Worm (Caenorhabditis elegans): Measurements from ENCODE around the gene slc-17.5.

The slc-17.5 gene

DNA sequence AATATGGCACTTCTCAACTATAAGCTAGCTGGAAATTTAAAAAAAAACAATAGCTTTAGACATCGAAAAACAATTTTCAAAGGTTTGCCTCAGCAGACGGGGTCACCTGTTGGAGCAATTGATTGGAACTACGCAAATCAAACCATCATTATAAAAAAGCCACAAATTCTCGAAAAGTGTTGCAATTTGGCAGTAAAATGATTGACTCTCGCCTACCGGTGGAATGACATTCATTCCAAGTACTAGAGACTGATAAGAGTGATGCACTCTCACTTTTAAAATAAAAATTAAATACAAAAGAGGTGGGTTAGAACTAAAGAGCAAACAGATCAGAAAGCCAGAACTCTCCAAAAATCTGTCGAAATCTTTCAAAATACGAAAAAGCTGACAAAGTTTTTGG lies 755 bp upstream of the slc-17.5 start:
- no peak for TF ChIP-seq mab-5 (tag; optimal IDR thresholded peaks at IDR 0.05)
- TF ChIP-seq elt-1 (tag; optimal IDR thresholded peaks at IDR 0.05; ENCODE audit: borderline replicate concordance, insufficient read depth): no peak
- no peak for TF ChIP-seq flh-1 (GFP tag; optimal IDR thresholded peaks at IDR 0.05)
- no peak for TF ChIP-seq nhr-12 (tag; optimal IDR thresholded peaks at IDR 0.05)
- no peak for TF ChIP-seq M03D4.4 (tag; optimal IDR thresholded peaks at IDR 0.05)
- no peak for TF ChIP-seq nhr-28 (tag; optimal IDR thresholded peaks at IDR 0.05)
- no peak for TF ChIP-seq cnd-1 (tag; optimal IDR thresholded peaks at IDR 0.05)
- TF ChIP-seq hlh-1 (tag; optimal IDR thresholded peaks at IDR 0.05): no peak
- TF ChIP-seq snpc-4 (tag; optimal IDR thresholded peaks at IDR 0.05): no peak
- no peak for TF ChIP-seq nhr-76 (tag; optimal IDR thresholded peaks at IDR 0.05)
- TF ChIP-seq sptf-1 (tag; optimal IDR thresholded peaks at IDR 0.05): no peak
- TF ChIP-seq drap-1 (GFP tag; optimal IDR thresholded peaks at IDR 0.05): no peak
- no peak for TF ChIP-seq lsy-2 (tag; optimal IDR thresholded peaks at IDR 0.05)
- TF ChIP-seq ces-1 (GFP tag; optimal IDR thresholded peaks at IDR 0.05): no peak
- TF ChIP-seq nhr-2 (tag; optimal IDR thresholded peaks at IDR 0.05): no peak

DNA sequence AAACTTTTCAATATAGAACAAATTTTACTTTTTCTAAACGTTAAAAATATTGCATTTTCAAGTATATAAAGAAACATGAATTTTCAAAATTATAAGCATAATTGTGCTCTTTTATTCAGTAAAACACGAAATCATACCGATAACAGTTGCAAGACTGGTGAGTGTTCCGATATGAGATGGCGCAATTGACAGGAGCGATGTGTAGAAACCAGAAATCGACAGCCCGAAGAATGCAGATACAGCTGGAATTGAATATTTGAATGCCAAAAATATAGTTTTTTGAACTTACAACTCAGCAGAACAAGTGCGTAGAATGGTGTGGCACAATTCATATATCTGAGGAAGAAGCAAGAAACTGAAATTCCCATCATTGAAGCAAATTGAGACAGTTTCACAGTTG lies 1.8 kb downstream of the slc-17.5 start:
- TF ChIP-seq lin-32 (GFP tag; optimal IDR thresholded peaks at IDR 0.05) (no peak), mab-5 (tag; optimal IDR thresholded peaks at IDR 0.05) (no peak), nhr-12 (tag; optimal IDR thresholded peaks at IDR 0.05) (no peak), nhr-237 (tag; optimal IDR thresholded peaks at IDR 0.05) (no peak), M03D4.4 (tag; optimal IDR thresholded peaks at IDR 0.05) (no peak), cnd-1 (tag; optimal IDR thresholded peaks at IDR 0.05) (no peak), mep-1 (tag; optimal IDR thresholded peaks at IDR 0.05) (no peak), mls-2 (tag; optimal IDR thresholded peaks at IDR 0.05) (no peak), ceh-43 (GFP tag; optimal IDR thresholded peaks at IDR 0.05) (no peak), ztf-11 (tag; optimal IDR thresholded peaks at IDR 0.05) (no peak), lin-13 (tag; optimal IDR thresholded peaks at IDR 0.05) (no peak)

DNA sequence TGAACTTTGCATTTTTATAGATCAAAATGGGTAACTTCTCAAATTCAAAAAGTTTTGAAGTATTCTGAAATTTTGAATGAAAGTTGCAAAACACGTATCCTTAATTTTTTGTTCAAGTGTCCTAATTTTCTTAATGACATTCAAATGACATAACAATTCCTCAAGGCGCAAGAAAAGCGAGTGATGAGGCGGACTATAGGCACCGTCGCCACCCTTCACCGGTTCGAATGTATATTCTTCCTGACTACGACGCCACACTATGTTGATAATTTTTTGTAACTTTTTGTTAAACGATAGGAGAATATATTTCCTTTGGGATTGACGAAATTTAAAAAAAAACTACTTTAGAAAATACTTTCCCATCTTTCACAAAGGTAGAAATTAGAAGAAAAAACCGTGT lies 3.1 kb downstream of the slc-17.5 start:
- no peak for TF ChIP-seq snpc-4 (tag; optimal IDR thresholded peaks at IDR 0.05)
- no peak for TF ChIP-seq nhr-76 (tag; optimal IDR thresholded peaks at IDR 0.05)
- no peak for TF ChIP-seq sptf-1 (tag; optimal IDR thresholded peaks at IDR 0.05)
- TF ChIP-seq bed-3 (GFP tag; optimal IDR thresholded peaks at IDR 0.05): no peak
- no peak for TF ChIP-seq sem-2 (GFP tag; optimal IDR thresholded peaks at IDR 0.05)
- no peak for TF ChIP-seq zip-8 (tag; optimal IDR thresholded peaks at IDR 0.05)
- TF ChIP-seq nhr-2 (tag; optimal IDR thresholded peaks at IDR 0.05): no peak
- no peak for TF ChIP-seq blmp-1 (tag; optimal IDR thresholded peaks at IDR 0.05)
- TF ChIP-seq unc-39 (tag; optimal IDR thresholded peaks at IDR 0.05): no peak
- TF ChIP-seq ztf-11 (tag; optimal IDR thresholded peaks at IDR 0.05): no peak
- no peak for TF ChIP-seq M03D4.4 (tag; optimal IDR thresholded peaks at IDR 0.05)

DNA sequence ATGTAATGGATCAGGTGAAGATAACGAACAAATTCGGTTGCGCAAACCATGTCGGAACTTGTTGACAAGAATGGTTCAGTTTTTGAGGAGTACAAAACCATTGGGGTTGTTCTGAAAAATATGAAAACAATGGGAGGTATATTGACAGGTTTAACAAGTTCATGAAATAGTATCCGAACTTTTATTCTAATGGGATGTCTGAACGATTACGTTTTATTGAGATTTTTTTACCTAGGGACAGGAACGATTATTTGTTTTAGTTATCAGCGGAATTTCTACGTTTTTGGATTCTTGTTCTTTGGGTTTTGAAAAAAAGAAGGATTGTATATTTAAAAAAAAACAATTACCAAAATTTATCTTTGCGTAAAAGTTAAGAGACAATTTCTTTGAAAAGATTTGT lies 3.9 kb downstream of the slc-17.5 start, which contains the start of gene str-135:
TSS of gene str-135 (minus strand) at position 101 of the 400 bp plus-strand sequence.
- no peak for TF ChIP-seq ztf-11 (tag; optimal IDR thresholded peaks at IDR 0.05)
- TF ChIP-seq ceh-83 (GFP tag; optimal IDR thresholded peaks at IDR 0.05): no peak
- TF ChIP-seq mep-1 (tag; optimal IDR thresholded peaks at IDR 0.05): no peak
- no peak for TF ChIP-seq flh-1 (GFP tag; optimal IDR thresholded peaks at IDR 0.05)
- no peak for TF ChIP-seq elt-3 (tag; optimal IDR thresholded peaks at IDR 0.05)
- no peak for TF ChIP-seq hlh-1 (tag; optimal IDR thresholded peaks at IDR 0.05)
- TF ChIP-seq blmp-1 (tag; optimal IDR thresholded peaks at IDR 0.05): no peak
- TF ChIP-seq elt-1 (tag; optimal IDR thresholded peaks at IDR 0.05; ENCODE audit: borderline replicate concordance, insufficient read depth): no peak
- TF ChIP-seq tbx-8 (GFP tag; optimal IDR thresholded peaks at IDR 0.05): no peak
- no peak for TF ChIP-seq nhr-76 (tag; optimal IDR thresholded peaks at IDR 0.05)
- no peak for TF ChIP-seq pha-4 (tag; optimal IDR thresholded peaks at IDR 0.05)
- TF ChIP-seq ham-2 (GFP tag; optimal IDR thresholded peaks at IDR 0.05): no peak

DNA sequence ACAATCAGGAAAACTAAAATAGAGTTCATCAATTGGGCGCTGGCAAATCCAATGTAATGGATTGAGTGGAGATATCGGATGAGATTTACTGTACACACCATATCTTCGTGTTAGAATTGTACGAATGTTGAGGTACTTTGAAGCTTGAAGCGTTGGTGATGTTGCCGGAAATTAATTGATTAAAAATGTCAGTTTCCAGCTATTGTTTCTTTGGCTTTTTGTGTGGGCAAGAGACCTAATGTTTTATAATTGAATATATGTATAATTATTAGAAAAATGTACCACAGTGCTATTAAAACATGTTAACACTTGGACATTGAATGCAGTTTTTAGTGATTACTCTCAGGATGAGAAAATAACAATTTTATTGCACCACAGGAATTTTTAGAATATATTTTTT lies 5.9 kb downstream of the slc-17.5 start, which contains the start of gene str-136:
TSS of gene str-136 (minus strand) at position 101 of the 400 bp plus-strand sequence.
- TF ChIP-seq M03D4.4 (tag; optimal IDR thresholded peaks at IDR 0.05) (no peak), unc-62 (GFP tag; optimal IDR thresholded peaks at IDR 0.05) (no peak), mep-1 (tag; optimal IDR thresholded peaks at IDR 0.05) (no peak), bed-3 (GFP tag; optimal IDR thresholded peaks at IDR 0.05) (no peak), snpc-4 (tag; optimal IDR thresholded peaks at IDR 0.05) (no peak), elt-1 (tag; optimal IDR thresholded peaks at IDR 0.05; ENCODE audit: borderline replicate concordance, insufficient read depth) (no peak), nhr-76 (tag; optimal IDR thresholded peaks at IDR 0.05) (no peak), nhr-28 (tag; optimal IDR thresholded peaks at IDR 0.05) (no peak), ceh-83 (GFP tag; optimal IDR thresholded peaks at IDR 0.05) (no peak), nhr-2 (tag; optimal IDR thresholded peaks at IDR 0.05) (no peak)

Data from whole organism, mixed stage, embryonic.